Worm (Caenorhabditis elegans) whole organism, L2 larva: Measurements from ENCODE around the gene ZK402.5.

Experiments used
- R02D3.7 ChIP-seq: fragments of 150-350 bp; optimal IDR thresholded peaks from 2 replicates; lab custom pipeline; 2014; ENCODE audit warnings: missing biosample characterization, missing genetic modification characterization
- blmp-1 ChIP-seq: sonication (generic microtip); optimal IDR thresholded peaks from 2 replicates; lab custom pipeline; 2017; ENCODE audit warnings: missing genetic modification characterization, mild to moderate bottlenecking, missing compliant biosample characterization, antibody characterized with exemption, moderate library complexity; ENCODE audit not compliant: insufficient read depth
- lin-13 ChIP-seq: fragments of 150-350 bp; optimal IDR thresholded peaks from 2 replicates; lab custom pipeline; 2014; ENCODE audit warnings: missing biosample characterization, missing genetic modification reagents, missing genetic modification characterization
- lsy-2 ChIP-seq, 2 experiments: fragments of 150-350 bp in 1 of 2; sonication (generic microtip) in 1 of 2; optimal IDR thresholded peaks; 2 replicates each; lab custom pipeline; 2014 to 2017; ENCODE audit warnings: missing biosample characterization in 2 of 2, missing genetic modification characterization in 2 of 2
- mdl-1 ChIP-seq, 2 experiments: fragments of 150-350 bp in 1 of 2; sonication (generic microtip) in 1 of 2; optimal IDR thresholded peaks; 2 replicates each; lab custom pipeline; 2017; ENCODE audit warnings: missing biosample characterization in 2 of 2, missing genetic modification characterization in 2 of 2
- nhr-10 ChIP-seq: sonication (generic microtip); optimal IDR thresholded peaks from 2 replicates; lab custom pipeline; 2017; ENCODE audit warnings: missing biosample characterization, missing genetic modification characterization
- nhr-11 ChIP-seq: fragments of 150-350 bp; optimal IDR thresholded peaks from 2 replicates; lab custom pipeline; 2014; ENCODE audit warnings: missing biosample characterization, missing genetic modification characterization
- nhr-23 ChIP-seq: fragments of 150-350 bp; optimal IDR thresholded peaks from 2 replicates; lab custom pipeline; 2014; ENCODE audit warnings: missing biosample characterization, missing genetic modification reagents, missing genetic modification characterization
- nhr-237 ChIP-seq: fragments of 150-350 bp; optimal IDR thresholded peaks from 2 replicates; lab custom pipeline; 2014; ENCODE audit warnings: missing biosample characterization, missing genetic modification characterization
- skn-1 ChIP-seq: sonication (generic microtip); optimal IDR thresholded peaks from 2 replicates; lab custom pipeline; 2017; ENCODE audit warnings: missing biosample characterization, missing genetic modification characterization
- unc-62 ChIP-seq: fragments of 150-350 bp; optimal IDR thresholded peaks from 2 replicates; lab custom pipeline; 2014; ENCODE audit warnings: missing biosample characterization, missing genetic modification reagents, missing genetic modification characterization

ce11 chrX:1440161-1440560 is 39.0 kb upstream of the ZK402.5 start, which contains the start of gene sedl-1:
- TF ChIP-seq R02D3.7 (tag; lab: Kevin White, UChicago) (no peak), mdl-1 (tag; optimal IDR thresholded peaks at IDR 0.05; lab: Kevin White, UChicago) (no peak), lsy-2 (tag; optimal IDR thresholded peaks at IDR 0.05; lab: Kevin White, UChicago) (no peak), skn-1 (no peak), nhr-23 (no peak), unc-62 (GFP tag; lab: Kevin White, UChicago) (no peak), lin-13 (no peak), nhr-10 (tag; lab: Kevin White, UChicago) (no peak), blmp-1 (tag; lab: Kevin White, UChicago) (no peak), nhr-11 (no peak), nhr-237 (no peak)
